Worm (Caenorhabditis elegans): Measurements from ENCODE around the gene lin-46.

lin-46 gene

DNA sequence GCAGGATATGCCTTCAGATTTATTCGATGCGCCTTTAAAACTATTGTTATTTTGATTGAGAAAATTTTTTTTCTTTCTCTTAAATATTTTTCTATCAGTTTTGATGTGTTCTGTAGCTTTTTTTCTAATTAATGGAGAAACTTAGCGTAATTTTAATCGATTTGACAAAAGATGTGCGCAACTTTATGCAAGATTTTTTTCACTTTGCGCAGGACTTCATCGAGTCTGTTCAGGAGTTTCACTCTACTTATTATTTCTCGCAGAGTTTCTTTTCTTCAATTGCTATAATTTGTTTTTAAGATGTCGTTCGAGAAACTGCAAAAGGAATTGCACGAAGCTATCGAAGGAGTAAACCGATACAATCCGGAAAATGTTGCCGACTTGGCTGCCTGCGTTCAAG lies 15.0 kb upstream of the lin-46 start, which contains the start of gene eif-3.K:
Gene eif-3.K, plus strand, starts transcription at position 301 of the 400 bp plus-strand sequence.
- TF ChIP-seq sma-9 (GFP tag; optimal IDR thresholded peaks at IDR 0.05): no peak
- TF ChIP-seq sma-9 (tag; optimal IDR thresholded peaks at IDR 0.05): no peak
- TF ChIP-seq lin-39 (tag; optimal IDR thresholded peaks at IDR 0.05): no peak
- TF ChIP-seq C34F6.9 (tag; optimal IDR thresholded peaks at IDR 0.05): no peak
- no peak for TF ChIP-seq F13H6.1 (tag; optimal IDR thresholded peaks at IDR 0.05)
- TF ChIP-seq elt-3 (tag; optimal IDR thresholded peaks at IDR 0.05): no peak
- TF ChIP-seq ztf-11 (tag; optimal IDR thresholded peaks at IDR 0.05): no peak
- TF ChIP-seq elt-1 (tag; optimal IDR thresholded peaks at IDR 0.05): no peak

DNA sequence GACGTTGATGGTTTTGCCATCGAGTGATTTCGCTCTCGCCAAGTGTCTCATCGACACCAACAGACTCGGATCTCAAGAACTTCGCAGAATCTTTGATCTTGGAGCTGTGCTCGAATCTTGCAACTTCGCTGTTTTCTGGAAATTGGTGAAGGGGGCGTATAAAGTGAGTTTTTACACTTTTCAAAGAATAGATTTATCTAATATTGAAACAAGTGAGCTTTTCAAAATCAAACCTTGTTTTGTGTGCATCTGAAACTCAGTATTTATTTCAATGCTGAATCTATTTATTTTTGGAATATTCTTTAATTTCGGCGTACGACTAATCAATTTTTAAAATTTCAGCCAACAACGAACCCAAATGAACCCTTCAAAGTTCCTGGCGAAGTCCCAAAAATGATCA lies 14.4 kb upstream of the lin-46 start:
- TF ChIP-seq mab-5 (tag; optimal IDR thresholded peaks at IDR 0.05) (no peak), sem-4 (tag; optimal IDR thresholded peaks at IDR 0.05) (no peak), elt-3 (tag; optimal IDR thresholded peaks at IDR 0.05) (no peak), nhr-129 (tag; optimal IDR thresholded peaks at IDR 0.05) (no peak), nhr-23 (tag; optimal IDR thresholded peaks at IDR 0.05) (no peak), mdl-1 (tag; optimal IDR thresholded peaks at IDR 0.05) (no peak), R02D3.7 (tag; optimal IDR thresholded peaks at IDR 0.05) (no peak), lin-39 (tag; optimal IDR thresholded peaks at IDR 0.05) (no peak), sma-9 (GFP tag; optimal IDR thresholded peaks at IDR 0.05) (no peak), sma-9 (tag; optimal IDR thresholded peaks at IDR 0.05) (no peak), C34F6.9 (tag; optimal IDR thresholded peaks at IDR 0.05) (no peak), elt-1 (tag; optimal IDR thresholded peaks at IDR 0.05) (no peak), dmd-4 (tag; optimal IDR thresholded peaks at IDR 0.05) (no peak), nhr-6 (tag; optimal IDR thresholded peaks at IDR 0.05) (no peak)

DNA sequence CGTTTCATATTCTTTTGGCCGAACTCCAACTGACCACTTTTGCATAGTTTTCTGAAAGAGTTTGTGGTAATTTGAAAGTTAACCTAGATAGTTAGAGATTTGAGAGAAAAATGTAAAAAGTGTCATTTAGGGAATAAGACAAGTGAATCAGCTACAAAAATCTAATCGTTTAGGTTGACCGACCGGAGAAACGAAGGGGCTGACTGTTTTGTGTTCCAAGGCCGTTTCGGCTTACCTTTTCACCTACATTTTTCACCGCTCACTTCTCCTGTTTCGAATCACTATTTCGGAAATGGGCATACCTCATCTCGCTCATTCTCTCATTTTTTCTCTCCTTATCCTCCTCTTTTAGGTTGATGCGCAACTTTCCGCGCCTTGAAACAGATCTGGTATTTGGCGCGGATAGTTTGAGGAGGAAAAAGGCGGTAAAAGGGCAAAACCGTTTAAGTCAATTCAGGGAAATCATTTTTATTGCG lies 7.5 kb upstream of the lin-46 start, which contains the start of gene mpst-7:
Gene mpst-7, minus strand, starts transcription at position 51 of the 476 bp plus-strand sequence.
- no peak for TF ChIP-seq crh-2 (tag; optimal IDR thresholded peaks at IDR 0.05)
- peak; percentile 20 for TF ChIP-seq nhr-25 (tag; optimal IDR thresholded peaks at IDR 0.05)
- TF ChIP-seq fos-1 (tag; optimal IDR thresholded peaks at IDR 0.05): peak; percentile 35
- no peak for TF ChIP-seq mdl-1 (tag; optimal IDR thresholded peaks at IDR 0.05)

DNA sequence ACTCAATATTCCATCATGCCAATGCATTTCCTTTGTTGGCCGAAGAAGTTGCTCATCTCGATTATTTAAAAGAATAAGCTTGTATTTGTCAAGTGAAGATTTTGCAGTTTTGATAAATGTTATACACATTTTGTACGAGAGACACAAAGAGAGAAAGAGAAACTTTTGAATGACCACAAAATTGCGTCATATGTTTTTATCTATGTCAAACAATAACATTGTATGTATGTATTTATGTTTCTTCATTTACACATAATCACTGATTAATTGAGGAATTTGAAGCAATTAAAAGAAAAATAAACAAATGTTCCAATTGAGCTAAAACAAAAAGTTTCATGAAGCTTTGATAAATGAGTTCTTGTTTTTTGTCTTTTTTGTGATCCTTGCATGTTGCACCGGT lies 5.5 kb upstream of the lin-46 start, which contains the start of gene hrg-9:
Gene hrg-9, minus strand, starts transcription at position 152 of the 400 bp plus-strand sequence.
- TF ChIP-seq lsy-2 (tag; optimal IDR thresholded peaks at IDR 0.05): peak in 1 of 2 experiments; percentile 33
- no peak for TF ChIP-seq blmp-1 (tag; optimal IDR thresholded peaks at IDR 0.05; ENCODE audit: insufficient read depth)
- peak; percentile 34 for TF ChIP-seq nhr-25 (tag; optimal IDR thresholded peaks at IDR 0.05)
- no peak for TF ChIP-seq lin-13 (GFP tag; optimal IDR thresholded peaks at IDR 0.05)
- TF ChIP-seq nhr-129 (tag; optimal IDR thresholded peaks at IDR 0.05): peak; percentile 96
- TF ChIP-seq crh-2 (tag; optimal IDR thresholded peaks at IDR 0.05): peak; percentile 3
- peak; percentile 6 for TF ChIP-seq fos-1 (tag; optimal IDR thresholded peaks at IDR 0.05)

DNA sequence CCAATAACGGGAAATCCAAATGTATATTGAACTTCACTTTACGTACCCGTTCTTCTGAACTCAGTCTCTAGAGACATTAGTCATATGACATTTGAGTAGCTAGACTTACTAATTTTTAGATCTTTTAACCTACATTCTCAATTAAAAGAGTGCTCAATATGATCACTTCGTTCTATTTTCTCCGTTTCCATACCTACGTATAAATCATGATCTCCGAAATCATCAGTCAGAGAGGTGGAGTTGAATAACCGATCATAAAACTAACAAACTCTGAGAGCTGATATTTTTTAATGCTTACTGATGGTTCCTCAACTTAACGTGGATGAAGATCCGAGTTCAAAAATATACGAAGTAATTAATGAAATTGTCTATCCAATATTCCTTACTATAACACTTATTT lies 4.6 kb upstream of the lin-46 start, which contains the start of gene srd-35:
Gene srd-35, plus strand, starts transcription at position 301 of the 400 bp plus-strand sequence.
- TF ChIP-seq lin-39 (tag; optimal IDR thresholded peaks at IDR 0.05) (no peak), nhr-21 (tag; optimal IDR thresholded peaks at IDR 0.05) (no peak), skn-1 (tag; optimal IDR thresholded peaks at IDR 0.05) (no peak), dmd-4 (tag; optimal IDR thresholded peaks at IDR 0.05) (no peak), nhr-10 (tag; optimal IDR thresholded peaks at IDR 0.05) (no peak), crh-2 (tag; optimal IDR thresholded peaks at IDR 0.05) (no peak), ZK546.5 (tag; optimal IDR thresholded peaks at IDR 0.05) (no peak), nhr-129 (tag; optimal IDR thresholded peaks at IDR 0.05) (no peak), nhr-25 (tag; optimal IDR thresholded peaks at IDR 0.05) (no peak), nhr-11 (tag; optimal IDR thresholded peaks at IDR 0.05) (no peak), egl-27 (tag; optimal IDR thresholded peaks at IDR 0.05) (no peak), fos-1 (tag; optimal IDR thresholded peaks at IDR 0.05) (no peak), ceh-82 (tag; optimal IDR thresholded peaks at IDR 0.05) (no peak), mbf-1 (tag; optimal IDR thresholded peaks at IDR 0.05) (no peak), C34F6.9 (tag; optimal IDR thresholded peaks at IDR 0.05) (no peak), nhr-77 (tag; optimal IDR thresholded peaks at IDR 0.05) (no peak)

DNA sequence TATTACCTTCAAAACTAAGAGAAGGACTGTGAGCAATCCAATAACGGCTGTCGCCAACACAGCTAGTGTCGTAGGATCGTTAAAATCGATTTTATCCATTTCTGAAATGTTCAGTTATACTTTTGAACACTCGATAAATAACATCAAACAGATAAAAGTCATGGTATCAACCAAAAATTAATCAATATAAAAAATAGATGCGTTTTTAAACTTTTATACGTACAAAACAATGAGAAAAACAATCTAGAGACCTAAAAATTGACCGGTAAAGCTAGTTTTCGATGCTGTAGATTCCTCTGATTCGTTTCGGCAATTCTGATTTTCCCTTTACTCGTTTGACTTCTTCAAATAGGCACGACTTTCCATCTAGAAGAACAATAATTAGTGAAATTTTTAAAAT lies 1.5 kb upstream of the lin-46 start, which contains the start of gene R186.3:
Gene R186.3, minus strand, starts transcription at position 101 of the 400 bp plus-strand sequence.
- TF ChIP-seq nhr-11 (tag; optimal IDR thresholded peaks at IDR 0.05) (no peak), ztf-11 (tag; optimal IDR thresholded peaks at IDR 0.05) (no peak), fos-1 (tag; optimal IDR thresholded peaks at IDR 0.05) (no peak), ama-1 (optimal IDR thresholded peaks at IDR 0.05) (no peak), nhr-6 (tag; optimal IDR thresholded peaks at IDR 0.05) (no peak), nhr-12 (tag; optimal IDR thresholded peaks at IDR 0.05) (no peak), alr-1 (tag; optimal IDR thresholded peaks at IDR 0.05) (no peak), ztf-1 (GFP tag; conservative IDR thresholded peaks at IDR 0.05) (no peak), nhr-10 (tag; optimal IDR thresholded peaks at IDR 0.05) (no peak), egl-27 (tag; optimal IDR thresholded peaks at IDR 0.05) (no peak), crh-2 (tag; optimal IDR thresholded peaks at IDR 0.05) (no peak)
